Worm (Caenorhabditis elegans) whole organism, L1 larva: ENCODE measurements around the gene lin-14.

ENCODE experiments used
- aly-2 ChIP-seq: fragments of 150-350 bp; optimal IDR thresholded peaks from 2 replicates; lab custom pipeline; 2014; ENCODE audit warnings: missing biosample characterization, missing genetic modification characterization
- elt-2 ChIP-seq: sonication (generic microtip); optimal IDR thresholded peaks from 2 replicates; lab custom pipeline; 2016; ENCODE audit warnings: missing genetic modification characterization, mild to moderate bottlenecking, inconsistent platforms, missing compliant biosample characterization, missing genetic modification reagents
- lin-13 ChIP-seq: fragments of 150-350 bp; optimal IDR thresholded peaks from 2 replicates; lab custom pipeline; 2014; ENCODE audit warnings: missing biosample characterization, missing genetic modification reagents, missing genetic modification characterization
- sptf-1 ChIP-seq: fragments of 150-350 bp; optimal IDR thresholded peaks from 2 replicates; lab custom pipeline; 2014; ENCODE audit warnings: missing biosample characterization, missing genetic modification characterization
- ztf-4 ChIP-seq: fragments of 150-350 bp; optimal IDR thresholded peaks from 2 replicates; lab custom pipeline; 2014; ENCODE audit warnings: missing biosample characterization, missing genetic modification characterization

ce11 chrX:11534443-11534842 lies 69.1 kb downstream of the lin-14 start:
- no peak for TF ChIP-seq aly-2
- TF ChIP-seq elt-2 (tag; lab: Kevin White, UChicago): no peak
- no peak for TF ChIP-seq sptf-1 (tag; lab: Kevin White, UChicago)
- no peak for TF ChIP-seq lin-13 (GFP tag; lab: Kevin White, UChicago)
- no peak for TF ChIP-seq ztf-4 (tag; lab: Kevin White, UChicago)
